Worm (Caenorhabditis elegans) whole organism, mixed stage, embryonic: Measurements from ENCODE around the gene C05B5.11.

Source experiments
- M03D4.4 ChIP-seq: sonication (generic microtip); optimal IDR thresholded peaks from 2 replicates; lab custom pipeline; 2017; ENCODE audit warnings: mild to moderate bottlenecking, missing genetic modification characterization, missing compliant biosample characterization
- bed-3 ChIP-seq: fragments of 200-800 bp; sonication (Bioruptor generic); optimal IDR thresholded peaks from 3 replicates; lab custom pipeline; 2018; ENCODE audit warnings: mild to moderate bottlenecking, missing genetic modification characterization, moderate library complexity, missing compliant biosample characterization
- blmp-1 ChIP-seq: fragments of 150-350 bp; optimal IDR thresholded peaks from 2 replicates; lab custom pipeline; 2014; ENCODE audit warnings: missing biosample characterization, missing genetic modification characterization
- ceh-39 ChIP-seq: fragments of 150-350 bp; optimal IDR thresholded peaks from 2 replicates; lab custom pipeline; 2014; ENCODE audit warnings: missing biosample characterization, missing genetic modification characterization
- ceh-43 ChIP-seq: fragments of 200-800 bp; sonication (Bioruptor generic); optimal IDR thresholded peaks from 2 replicates; lab custom pipeline; 2018; ENCODE audit warnings: mild to moderate bottlenecking, missing genetic modification characterization, moderate library complexity, missing compliant biosample characterization
- ceh-83 ChIP-seq: fragments of 200-800 bp; sonication (Bioruptor generic); optimal IDR thresholded peaks from 2 replicates; lab custom pipeline; 2018; ENCODE audit warnings: mild to moderate bottlenecking, missing genetic modification characterization, missing compliant biosample characterization
- ces-1 ChIP-seq: fragments of 150-350 bp; optimal IDR thresholded peaks from 2 replicates; lab custom pipeline; 2014; ENCODE audit warnings: missing biosample characterization, missing genetic modification reagents, missing genetic modification characterization
- cnd-1 ChIP-seq: fragments of 200-800 bp; sonication (Bioruptor generic); optimal IDR thresholded peaks from 2 replicates; lab custom pipeline; 2018; ENCODE audit warnings: mild to moderate bottlenecking, missing genetic modification characterization, missing compliant biosample characterization
- drap-1 ChIP-seq: fragments of 200-800 bp; sonication (Bioruptor generic); optimal IDR thresholded peaks from 3 replicates; lab custom pipeline; 2018; ENCODE audit warnings: mild to moderate bottlenecking, missing genetic modification characterization, missing compliant biosample characterization
- elt-1 ChIP-seq: sonication (generic microtip); optimal IDR thresholded peaks from 2 replicates; lab custom pipeline; 2017; ENCODE audit warnings: missing genetic modification characterization, mild to moderate bottlenecking, missing compliant biosample characterization, antibody characterized with exemption, moderate library complexity, borderline replicate concordance; ENCODE audit not compliant: insufficient read depth
- elt-3 ChIP-seq: fragments of 150-350 bp; optimal IDR thresholded peaks from 2 replicates; lab custom pipeline; 2014; ENCODE audit warnings: missing biosample characterization, missing genetic modification characterization
- ham-2 ChIP-seq: fragments of 200-800 bp; sonication (Bioruptor generic); optimal IDR thresholded peaks from 2 replicates; lab custom pipeline; 2018; ENCODE audit warnings: mild to moderate bottlenecking, missing genetic modification characterization, missing compliant biosample characterization
- hlh-1 ChIP-seq: fragments of 150-350 bp; optimal IDR thresholded peaks from 2 replicates; lab custom pipeline; 2014; ENCODE audit warnings: missing biosample characterization, missing genetic modification reagents, missing genetic modification characterization
- lin-13 ChIP-seq: fragments of 150-350 bp; optimal IDR thresholded peaks from 2 replicates; lab custom pipeline; 2014; ENCODE audit warnings: missing biosample characterization, missing genetic modification characterization
- lin-32 ChIP-seq: fragments of 200-800 bp; sonication (Bioruptor generic); optimal IDR thresholded peaks from 2 replicates; lab custom pipeline; 2018; ENCODE audit warnings: mild to moderate bottlenecking, missing genetic modification characterization, missing compliant biosample characterization
- lsy-2 ChIP-seq: fragments of 150-350 bp; optimal IDR thresholded peaks from 2 replicates; lab custom pipeline; 2014; ENCODE audit warnings: missing biosample characterization, missing genetic modification characterization
- mab-5 ChIP-seq: fragments of 150-350 bp; optimal IDR thresholded peaks from 2 replicates; lab custom pipeline; 2014; ENCODE audit warnings: missing biosample characterization, missing genetic modification characterization
- mep-1 ChIP-seq: fragments of 150-350 bp; optimal IDR thresholded peaks from 2 replicates; lab custom pipeline; 2017; ENCODE audit warnings: missing biosample characterization, missing genetic modification reagents, missing genetic modification characterization, inconsistent platforms
- mls-2 ChIP-seq: sonication (generic microtip); optimal IDR thresholded peaks from 2 replicates; lab custom pipeline; 2016; ENCODE audit warnings: mild to moderate bottlenecking, missing genetic modification characterization, moderate library complexity, missing compliant biosample characterization
- nhr-12 ChIP-seq: fragments of 150-350 bp; optimal IDR thresholded peaks from 2 replicates; lab custom pipeline; 2014; ENCODE audit warnings: missing biosample characterization, missing genetic modification characterization
- nhr-2 ChIP-seq: fragments of 150-350 bp; optimal IDR thresholded peaks from 2 replicates; lab custom pipeline; 2014; ENCODE audit warnings: missing biosample characterization, missing genetic modification characterization
- nhr-237 ChIP-seq: fragments of 150-350 bp; optimal IDR thresholded peaks from 2 replicates; lab custom pipeline; 2014; ENCODE audit warnings: missing biosample characterization, missing genetic modification characterization
- nhr-28 ChIP-seq: fragments of 150-350 bp; optimal IDR thresholded peaks from 2 replicates; lab custom pipeline; 2014; ENCODE audit warnings: missing biosample characterization, missing genetic modification characterization
- nhr-76 ChIP-seq: sonication (generic microtip); optimal IDR thresholded peaks from 2 replicates; lab custom pipeline; 2017; ENCODE audit warnings: missing biosample characterization, missing genetic modification characterization
- pha-4 ChIP-seq: fragments of 150-350 bp; optimal IDR thresholded peaks from 2 replicates; lab custom pipeline; 2018; ENCODE audit warnings: missing biosample characterization, missing genetic modification reagents, missing genetic modification characterization
- sem-2 ChIP-seq: fragments of 200-800 bp; sonication (Bioruptor generic); optimal IDR thresholded peaks from 2 replicates; lab custom pipeline; 2018; ENCODE audit warnings: mild to moderate bottlenecking, missing genetic modification characterization, missing compliant biosample characterization
- snpc-4 ChIP-seq: fragments of 150-350 bp; optimal IDR thresholded peaks from 2 replicates; lab custom pipeline; 2014; ENCODE audit warnings: missing biosample characterization, missing genetic modification characterization
- sptf-1 ChIP-seq: sonication (generic microtip); optimal IDR thresholded peaks from 2 replicates; lab custom pipeline; 2017; ENCODE audit warnings: mild to moderate bottlenecking, missing genetic modification characterization, moderate library complexity, missing compliant biosample characterization
- tbx-8 ChIP-seq: fragments of 200-800 bp; sonication (Bioruptor generic); optimal IDR thresholded peaks from 2 replicates; lab custom pipeline; 2018; ENCODE audit warnings: mild to moderate bottlenecking, missing genetic modification characterization, moderate library complexity, missing compliant biosample characterization
- unc-120 ChIP-seq: sonication (generic microtip); optimal IDR thresholded peaks from 2 replicates; lab custom pipeline; 2017; ENCODE audit warnings: missing genetic modification characterization, missing compliant biosample characterization; ENCODE audit not compliant: poor library complexity, severe bottlenecking
- unc-39 ChIP-seq: fragments of 150-350 bp; optimal IDR thresholded peaks from 2 replicates; lab custom pipeline; 2014; ENCODE audit warnings: missing biosample characterization, missing genetic modification characterization
- unc-62 ChIP-seq: fragments of 150-350 bp; optimal IDR thresholded peaks from 2 replicates; lab custom pipeline; 2014; ENCODE audit warnings: missing biosample characterization, missing genetic modification reagents, missing genetic modification characterization
- ztf-11 ChIP-seq: fragments of 150-350 bp; optimal IDR thresholded peaks from 2 replicates; lab custom pipeline; 2014; ENCODE audit warnings: missing biosample characterization, missing genetic modification characterization

C05B5.11 gene

ce11 chrIII:10033213-10033612, 28.9 kb downstream of the C05B5.11 start, which contains the start of gene M04D8.5:
Gene M04D8.5, minus strand, starts transcription at chrIII:10033313.
- TF ChIP-seq unc-62 (no peak), nhr-237 (no peak), nhr-28 (tag; lab: Kevin White, UChicago) (no peak), cnd-1 (tag; lab: Kevin White, UChicago) (no peak), mls-2 (no peak), ztf-11 (tag; lab: Kevin White, UChicago) (no peak), M03D4.4 (tag; lab: Kevin White, UChicago) (no peak), elt-1 (no peak), ces-1 (GFP tag; lab: Kevin White, UChicago) (no peak), ceh-83 (GFP tag; lab: Kevin White, UChicago) (no peak), sem-2 (GFP tag; lab: Kevin White, UChicago) (no peak), bed-3 (GFP tag; lab: Kevin White, UChicago) (no peak), mep-1 (no peak), snpc-4 (no peak), mab-5 (tag; lab: Kevin White, UChicago) (no peak), lsy-2 (tag; lab: Kevin White, UChicago) (no peak), nhr-2 (no peak), sptf-1 (tag; lab: Kevin White, UChicago) (no peak), unc-120 (tag; lab: Kevin White, UChicago) (no peak)

ce11 chrIII:10033881-10034280, 29.6 kb downstream of the C05B5.11 start, which contains the start of gene M04D8.8:
Gene M04D8.8, plus strand, starts transcription at chrIII:10034181.
- TF ChIP-seq lin-13 (tag; lab: Kevin White, UChicago) (no peak), mab-5 (tag; lab: Kevin White, UChicago) (no peak)

- no peak for TF ChIP-seq ceh-43 (GFP tag; lab: Kevin White, UChicago)
- no peak for TF ChIP-seq sptf-1 (tag; lab: Kevin White, UChicago)
- TF ChIP-seq hlh-1, result no peak
- no peak for TF ChIP-seq pha-4 (tag; lab: Kevin White, UChicago)
- TF ChIP-seq elt-3 (tag; lab: Kevin White, UChicago), result no peak
- TF ChIP-seq nhr-76 (tag; lab: Kevin White, UChicago), result no peak
- no peak for TF ChIP-seq nhr-237
- TF ChIP-seq unc-39, result no peak
- no peak for TF ChIP-seq lsy-2 (tag; lab: Kevin White, UChicago)
- TF ChIP-seq ham-2 (GFP tag; lab: Kevin White, UChicago), result no peak
- TF ChIP-seq ceh-83 (GFP tag; lab: Kevin White, UChicago), result no peak
- no peak for TF ChIP-seq snpc-4
- TF ChIP-seq drap-1 (GFP tag; lab: Kevin White, UChicago), result no peak
- TF ChIP-seq tbx-8 (GFP tag; lab: Kevin White, UChicago), result no peak
- no peak for TF ChIP-seq mab-5 (tag; lab: Kevin White, UChicago)
- no peak for TF ChIP-seq ces-1 (GFP tag; lab: Kevin White, UChicago)
- no peak for TF ChIP-seq blmp-1
- TF ChIP-seq ceh-39 (tag; lab: Kevin White, UChicago), result no peak
Observed at ce11 chrIII:10035783-10036182, 31.5 kb downstream of the C05B5.11 start, which contains the start of gene xbx-3. Gene xbx-3, plus strand, starts transcription at chrIII:10035945.

ce11 chrIII:10037150-10037549, 32.8 kb downstream of the C05B5.11 start, which contains the start of gene M04D8.7:
Gene M04D8.7, plus strand, starts transcription at chrIII:10037450.
- no peak for TF ChIP-seq bed-3 (GFP tag; lab: Kevin White, UChicago)

ce11 chrIII:10040013-10040412, 35.7 kb downstream of the C05B5.11 start, which contains the start of gene T16G12.7:
Gene T16G12.7, minus strand, starts transcription at chrIII:10040113.
- TF ChIP-seq sem-2 (GFP tag; lab: Kevin White, UChicago), result no peak
- no peak for TF ChIP-seq unc-39
- TF ChIP-seq lin-32 (GFP tag; lab: Kevin White, UChicago), result no peak
- no peak for TF ChIP-seq nhr-12 (tag; lab: Kevin White, UChicago)
- no peak for TF ChIP-seq nhr-28 (tag; lab: Kevin White, UChicago)
- no peak for TF ChIP-seq lsy-2 (tag; lab: Kevin White, UChicago)
- TF ChIP-seq cnd-1 (tag; lab: Kevin White, UChicago), result no peak
- TF ChIP-seq ceh-43 (GFP tag; lab: Kevin White, UChicago), result no peak
- no peak for TF ChIP-seq nhr-2
- no peak for TF ChIP-seq M03D4.4 (tag; lab: Kevin White, UChicago)
- TF ChIP-seq ces-1 (GFP tag; lab: Kevin White, UChicago), result no peak
